Fruit fly (Drosophila melanogaster): ENCODE measurements around the gene CG13994.

Gene CG13994

DNA sequence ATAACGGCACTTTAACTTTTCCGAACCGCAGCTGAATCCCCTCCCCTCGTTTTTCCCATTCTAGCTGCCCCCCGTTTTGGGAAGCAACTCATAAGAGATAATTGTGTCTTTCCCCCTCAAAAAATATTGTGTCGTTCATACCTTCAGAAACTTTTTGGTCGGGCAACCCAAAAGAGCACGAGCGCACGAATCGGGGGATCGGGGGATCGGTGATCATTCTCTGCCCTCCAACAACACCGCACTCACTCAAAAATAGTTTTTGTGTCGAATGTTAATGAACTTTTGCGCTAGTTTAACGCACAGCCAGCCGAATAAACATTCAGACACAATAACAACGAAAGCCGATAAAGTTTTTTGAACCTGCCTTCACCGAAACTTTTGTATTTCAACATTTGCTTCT, 27.6 kb downstream of the CG13994 start (continued):
- TF ChIP-seq CG6765 (GFP tag; optimal IDR thresholded peaks at IDR 0.05) (no peak), br (optimal IDR thresholded peaks at IDR 0.05) (no peak), Lim3 (GFP tag; IDR thresholded peaks at IDR 0.05) (no peak), fu2 (GFP tag; optimal IDR thresholded peaks at IDR 0.05) (no peak), ems (GFP tag; optimal IDR thresholded peaks at IDR 0.05) (no peak), grn (GFP tag; optimal IDR thresholded peaks at IDR 0.05) (no peak), CG13894 (tag; optimal IDR thresholded peaks at IDR 0.05) (peak; percentile 28), CG8290 (GFP tag; optimal IDR thresholded peaks at IDR 0.05) (no peak), CG8290 (tag; optimal IDR thresholded peaks at IDR 0.05) (peak in 1 of 2 experiments; percentile 30), CG10959 (GFP tag; IDR thresholded peaks at IDR 0.05) (no peak), Hr78 (GFP tag; optimal IDR thresholded peaks at IDR 0.05) (peak in 1 of 2 experiments; percentile 77), D19B (GFP tag; optimal IDR thresholded peaks at IDR 0.05) (no peak), nmo (GFP tag; optimal IDR thresholded peaks at IDR 0.05) (no peak), Ets97D (GFP tag; optimal IDR thresholded peaks at IDR 0.05) (no peak), hb (GFP tag; IDR thresholded peaks at IDR 0.05; ENCODE audit: partially characterized antibody) (no peak), Scr (GFP tag; IDR thresholded peaks at IDR 0.05; ENCODE audit: partially characterized antibody) (no peak), gsb (GFP tag; IDR thresholded peaks at IDR 0.05) (no peak), sd (tag; optimal IDR thresholded peaks at IDR 0.05) (peak; percentile 81), E2f1 (GFP tag; IDR thresholded peaks at IDR 0.05) (no peak), klu (GFP tag; IDR thresholded peaks at IDR 0.05) (no peak), vvl (GFP tag; IDR thresholded peaks at IDR 0.05) (peak; percentile 19; the same call in 1 of the 2 replicates), CG30403 (GFP tag; optimal IDR thresholded peaks at IDR 0.05) (no peak), CG3995 (GFP tag; optimal IDR thresholded peaks at IDR 0.05) (no peak), onecut (GFP tag; IDR thresholded peaks at IDR 0.05) (0 out of 2 replicates have a peak, but pooled peaks have one; percentile 2), CG17829 (tag; optimal IDR thresholded peaks at IDR 0.05) (no peak), CG2875 (GFP tag; optimal IDR thresholded peaks at IDR 0.05) (no peak), CG17385 (GFP tag; optimal IDR thresholded peaks at IDR 0.05) (no peak), ftz-f1 (GFP tag; optimal IDR thresholded peaks at IDR 0.05) (peak; percentile 27), HLHmδ (GFP tag; optimal IDR thresholded peaks at IDR 0.05) (no peak), insv (GFP tag; optimal IDR thresholded peaks at IDR 0.05) (no peak), CG11456 (GFP tag; IDR thresholded peaks at IDR 0.05) (no peak), scrt (GFP tag; optimal IDR thresholded peaks at IDR 0.05) (no peak), CG1602 (GFP tag; optimal IDR thresholded peaks at IDR 0.05) (no peak), CG10321 (GFP tag; IDR thresholded peaks at IDR 0.05) (no peak), Hmx (GFP tag; optimal IDR thresholded peaks at IDR 0.05) (no peak), fd64A (GFP tag; optimal IDR thresholded peaks at IDR 0.05) (no peak), Ptx1 (GFP tag; IDR thresholded peaks at IDR 0.05) (no peak), sug (tag; optimal IDR thresholded peaks at IDR 0.05) (peak; percentile 60), TFAM (GFP tag; optimal IDR thresholded peaks at IDR 0.05) (no peak), CG11398 (GFP tag; optimal IDR thresholded peaks at IDR 0.05) (no peak), HmgD (GFP tag; optimal IDR thresholded peaks at IDR 0.05) (no peak), CG10979 (tag; optimal IDR thresholded peaks at IDR 0.05) (no peak), dmrt99B (tag; optimal IDR thresholded peaks at IDR 0.05) (no peak), Eip74EF (GFP tag; optimal IDR thresholded peaks at IDR 0.05) (no peak), sim (GFP tag; IDR thresholded peaks at IDR 0.05) (no peak), ase (GFP tag; IDR thresholded peaks at IDR 0.05) (no peak), CG15011 (GFP tag; optimal IDR thresholded peaks at IDR 0.05) (no peak), CG10274 (GFP tag; optimal IDR thresholded peaks at IDR 0.05) (no peak), Max (GFP tag; optimal IDR thresholded peaks at IDR 0.05) (no peak), Pdp1 (GFP tag; optimal IDR thresholded peaks at IDR 0.05) (no peak), sisA (GFP tag; IDR thresholded peaks at IDR 0.05) (no peak), ranshi (GFP tag; IDR thresholded peaks at IDR 0.05) (no peak)

Measured in whole organism, embryonic.